Worm (Caenorhabditis elegans) whole organism, L1 larva: Measurements from ENCODE around the gene F44E2.9.
A peak's percentile ranks its signal among the peaks of the same experiment; 100 is the strongest.

Experiments
- C04F5.9 ChIP-seq: sonication (generic microtip); optimal IDR thresholded peaks from 2 replicates; lab custom pipeline; 2016; ENCODE audit warnings: missing genetic modification characterization, missing compliant biosample characterization
- C34B4.2 ChIP-seq: sonication (generic microtip); optimal IDR thresholded peaks from 2 replicates; lab custom pipeline; 2017; ENCODE audit warnings: mild to moderate bottlenecking, missing genetic modification characterization, missing compliant biosample characterization
- F16B12.6 ChIP-seq: fragments of 150-350 bp; optimal IDR thresholded peaks from 2 replicates; lab custom pipeline; 2014; ENCODE audit warnings: missing biosample characterization, missing genetic modification characterization
- Y116A8C.19 ChIP-seq: sonication (generic microtip); optimal IDR thresholded peaks from 2 replicates; lab custom pipeline; 2016; ENCODE audit warnings: missing compliant biosample characterization, missing genetic modification characterization, borderline replicate concordance
- alr-1 ChIP-seq: fragments of 200-800 bp; sonication (Bioruptor generic); optimal IDR thresholded peaks from 2 replicates; lab custom pipeline; 2018; ENCODE audit warnings: borderline replicate concordance, mild to moderate bottlenecking, missing genetic modification characterization, missing compliant biosample characterization
- aly-2 ChIP-seq: fragments of 150-350 bp; optimal IDR thresholded peaks from 2 replicates; lab custom pipeline; 2014; ENCODE audit warnings: missing biosample characterization, missing genetic modification characterization
- ama-1 ChIP-seq: fragments of 150-350 bp; optimal IDR thresholded peaks from 2 replicates; lab custom pipeline; 2014
- ceh-63 ChIP-seq: fragments of 200-800 bp; sonication (Bioruptor generic); optimal IDR thresholded peaks from 2 replicates; lab custom pipeline; 2018; ENCODE audit warnings: mild to moderate bottlenecking, missing genetic modification characterization, missing compliant biosample characterization
- ceh-8 ChIP-seq: fragments of 200-800 bp; sonication (Bioruptor generic); optimal IDR thresholded peaks from 2 replicates; lab custom pipeline; 2018; ENCODE audit warnings: mild to moderate bottlenecking, missing genetic modification characterization, moderate library complexity, missing compliant biosample characterization
- ceh-82 ChIP-seq, 3 experiments: fragments of 150-350 bp in 1 of 3; sonication (generic microtip) in 2 of 3; optimal IDR thresholded peaks; 2 replicates each; lab custom pipeline; 2014 to 2017; ENCODE audit warnings: missing biosample characterization in 3 of 3, missing genetic modification characterization in 3 of 3
- ceh-90 ChIP-seq: sonication (generic microtip); optimal IDR thresholded peaks from 2 replicates; lab custom pipeline; 2016; ENCODE audit warnings: missing genetic modification characterization, missing compliant biosample characterization
- ces-1 ChIP-seq: fragments of 150-350 bp; optimal IDR thresholded peaks from 2 replicates; lab custom pipeline; 2014; ENCODE audit warnings: missing biosample characterization, missing genetic modification reagents, missing genetic modification characterization
- efl-1 ChIP-seq, 4 experiments: fragments of 150-350 bp; optimal IDR thresholded peaks in 3 of 4; peaks in 1 of 4; 1 replicate in 1 of 4; 2 replicates in 3 of 4; lab custom pipeline; 2014; ENCODE audit warnings: missing biosample characterization in 2 of 4, missing genetic modification characterization in 2 of 4, missing genetic modification reagents in 2 of 4
- egl-13 ChIP-seq: sonication (generic microtip); optimal IDR thresholded peaks from 2 replicates; lab custom pipeline; 2016; ENCODE audit warnings: missing genotype, missing genetic modification reagents, missing genetic modification characterization, missing compliant biosample characterization
- ets-5 ChIP-seq: fragments of 200-800 bp; sonication (Bioruptor generic); IDR thresholded peaks from 2 replicates; pipeline ENCODE4 v1.3.6; 2022; ENCODE audit warnings: missing genetic modification characterization, missing compliant biosample characterization
- fkh-10 ChIP-seq: sonication (generic microtip); optimal IDR thresholded peaks from 2 replicates; lab custom pipeline; 2017; ENCODE audit warnings: missing biosample characterization, missing genetic modification reagents, missing genetic modification characterization
- fkh-8 ChIP-seq: sonication (generic microtip); optimal IDR thresholded peaks from 2 replicates; lab custom pipeline; 2016; ENCODE audit warnings: mild to moderate bottlenecking, missing genetic modification characterization, missing compliant biosample characterization
- fos-1 ChIP-seq: fragments of 150-350 bp; optimal IDR thresholded peaks from 2 replicates; lab custom pipeline; 2014; ENCODE audit warnings: missing biosample characterization, missing genetic modification characterization
- grh-1 ChIP-seq: fragments of 200-800 bp; sonication (Bioruptor generic); IDR thresholded peaks from 2 replicates; pipeline ENCODE4 v1.3.6; 2022; ENCODE audit warnings: missing genetic modification reagents, missing genetic modification characterization, missing compliant biosample characterization
- hpl-2 ChIP-seq: fragments of 150-350 bp; optimal IDR thresholded peaks from 2 replicates; lab custom pipeline; 2014; ENCODE audit warnings: missing biosample characterization, missing genetic modification reagents, missing genetic modification characterization
- irx-1 ChIP-seq: sonication (generic microtip); optimal IDR thresholded peaks from 2 replicates; lab custom pipeline; 2016; ENCODE audit warnings: missing genetic modification characterization, missing compliant biosample characterization
- isw-1 ChIP-seq: fragments of 200-800 bp; sonication (Bioruptor generic); IDR thresholded peaks from 2 replicates; pipeline ENCODE4 v1.3.6; 2022; ENCODE audit warnings: missing genetic modification characterization, missing compliant biosample characterization
- jun-1 ChIP-seq: fragments of 150-350 bp; optimal IDR thresholded peaks from 2 replicates; lab custom pipeline; 2014; ENCODE audit warnings: missing biosample characterization, missing genetic modification reagents, missing genetic modification characterization
- lin-14 ChIP-seq: fragments of 200-800 bp; sonication (Bioruptor generic); optimal IDR thresholded peaks from 2 replicates; lab custom pipeline; 2018; ENCODE audit warnings: mild to moderate bottlenecking, missing genetic modification characterization, moderate library complexity, missing compliant biosample characterization
- lin-39 ChIP-seq: fragments of 150-350 bp; optimal IDR thresholded peaks from 2 replicates; lab custom pipeline; 2014; ENCODE audit warnings: missing biosample characterization, missing genetic modification reagents, missing genetic modification characterization
- mep-1 ChIP-seq: fragments of 150-350 bp; optimal IDR thresholded peaks from 2 replicates; lab custom pipeline; 2014; ENCODE audit warnings: missing biosample characterization, missing genetic modification characterization
- nhr-20 ChIP-seq: sonication (generic microtip); optimal IDR thresholded peaks from 2 replicates; lab custom pipeline; 2016; ENCODE audit warnings: mild to moderate bottlenecking, missing genetic modification characterization, missing compliant biosample characterization
- nhr-71 ChIP-seq: sonication (generic microtip); optimal IDR thresholded peaks from 2 replicates; lab custom pipeline; 2016; ENCODE audit warnings: mild to moderate bottlenecking, missing genetic modification characterization, moderate library complexity, missing compliant biosample characterization
- nhr-76 ChIP-seq: sonication (generic microtip); optimal IDR thresholded peaks from 2 replicates; lab custom pipeline; 2017; ENCODE audit warnings: missing biosample characterization, missing genetic modification characterization
- nhr-85 ChIP-seq: sonication (generic microtip); peaks from one replicate; lab custom pipeline; 2016; ENCODE audit warnings: missing genetic modification characterization, inconsistent platforms, missing compliant biosample characterization
- nhr-90 ChIP-seq: sonication (generic microtip); optimal IDR thresholded peaks from 2 replicates; lab custom pipeline; 2016; ENCODE audit warnings: mild to moderate bottlenecking, missing genetic modification characterization, missing compliant biosample characterization; ENCODE audit not compliant: poor library complexity
- pag-3 ChIP-seq: sonication (generic microtip); optimal IDR thresholded peaks from 2 replicates; lab custom pipeline; 2017; ENCODE audit warnings: missing genetic modification characterization, mild to moderate bottlenecking, missing compliant biosample characterization, antibody characterized with exemption, borderline replicate concordance; ENCODE audit not compliant: insufficient read depth
- pqm-1 ChIP-seq: sonication (generic microtip); optimal IDR thresholded peaks from 3 replicates; lab custom pipeline; 2017; ENCODE audit warnings: missing biosample characterization, missing genetic modification characterization
- skn-1 ChIP-seq: fragments of 150-350 bp; optimal IDR thresholded peaks from 2 replicates; lab custom pipeline; 2014; ENCODE audit warnings: missing biosample characterization, missing genetic modification characterization
- snu-23 ChIP-seq: sonication (generic microtip); optimal IDR thresholded peaks from 2 replicates; lab custom pipeline; 2016; ENCODE audit warnings: missing genetic modification characterization, missing compliant biosample characterization
- sox-4 ChIP-seq: sonication (generic microtip); optimal IDR thresholded peaks from 2 replicates; lab custom pipeline; 2016; ENCODE audit warnings: missing genetic modification characterization, missing compliant biosample characterization
- swsn-7 ChIP-seq: sonication (generic microtip); optimal IDR thresholded peaks from 2 replicates; lab custom pipeline; 2016; ENCODE audit warnings: missing genetic modification characterization, missing compliant biosample characterization
- tbx-2 ChIP-seq: sonication (generic microtip); optimal IDR thresholded peaks from 2 replicates; lab custom pipeline; 2016; ENCODE audit warnings: missing genetic modification characterization, missing compliant biosample characterization
- tlp-1 ChIP-seq: fragments of 150-350 bp; optimal IDR thresholded peaks from 2 replicates; lab custom pipeline; 2014; ENCODE audit warnings: missing biosample characterization, missing genetic modification characterization
- unc-130 ChIP-seq: fragments of 150-350 bp; optimal IDR thresholded peaks from 2 replicates; lab custom pipeline; 2017; ENCODE audit warnings: missing biosample characterization, missing genetic modification characterization, inconsistent platforms
- unc-62 ChIP-seq: fragments of 150-350 bp; optimal IDR thresholded peaks from 2 replicates; lab custom pipeline; 2014; ENCODE audit warnings: missing biosample characterization, missing genetic modification reagents, missing genetic modification characterization
- xbp-1 ChIP-seq: sonication (generic microtip); optimal IDR thresholded peaks from 2 replicates; lab custom pipeline; 2016; ENCODE audit warnings: missing genetic modification characterization, missing compliant biosample characterization
- zip-4 ChIP-seq: fragments of 200-800 bp; sonication (Bioruptor generic); optimal IDR thresholded peaks from 2 replicates; lab custom pipeline; 2018; ENCODE audit warnings: mild to moderate bottlenecking, missing genetic modification characterization, moderate library complexity, missing compliant biosample characterization
- ztf-11 ChIP-seq, 2 experiments: sonication (generic microtip); optimal IDR thresholded peaks; 2 replicates each; lab custom pipeline; 2016 to 2017; ENCODE audit warnings: missing genetic modification characterization in 2 of 2, missing biosample characterization in 1 of 2, missing compliant biosample characterization in 1 of 2

Gene F44E2.9

DNA sequence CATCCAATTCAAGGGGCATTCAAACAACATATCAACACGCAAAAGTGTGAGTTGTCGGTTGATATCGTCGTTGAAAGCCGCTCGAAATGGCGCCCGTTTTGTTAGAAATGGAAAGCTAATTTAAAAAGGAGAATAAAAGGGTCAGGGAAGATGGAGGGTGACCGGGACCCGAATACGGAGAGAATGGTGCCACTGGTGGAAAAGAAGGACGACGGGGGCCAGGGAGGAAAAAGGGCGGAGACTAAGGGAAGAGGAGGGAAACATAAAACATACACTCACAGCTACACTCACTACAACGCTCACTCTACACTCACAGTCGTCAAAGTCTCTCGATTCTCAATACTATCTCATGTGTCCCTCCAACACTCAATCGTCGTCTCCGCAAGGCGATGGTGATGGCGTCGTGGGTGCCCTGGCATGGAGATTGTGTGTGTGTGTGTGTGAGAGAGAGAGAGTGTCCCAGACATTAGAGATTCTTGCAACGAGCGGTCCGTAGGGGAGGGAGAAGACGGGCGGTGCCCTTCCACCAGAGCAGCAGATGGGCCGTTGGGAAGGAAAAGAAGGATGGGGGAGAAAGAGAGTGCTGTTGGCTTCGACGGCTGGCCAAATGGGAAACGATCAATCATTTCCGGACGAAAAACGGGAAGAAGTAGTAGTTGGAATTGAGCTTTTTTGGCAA is 23.8 kb upstream of the F44E2.9 start (continued):
- peak; percentile 21 for TF ChIP-seq F16B12.6 (tag; lab: Kevin White, UChicago)
- TF ChIP-seq sox-4: peak; percentile 13
- no peak for TF ChIP-seq tlp-1
- no peak for TF ChIP-seq grh-1 (GFP tag; lab: Robert Waterston, UW)
- TF ChIP-seq fkh-8 (tag; lab: Kevin White, UChicago): peak; percentile 81
- no peak for TF ChIP-seq ets-5 (GFP tag; lab: Robert Waterston, UW)
- TF ChIP-seq hpl-2: no peak
- TF ChIP-seq fkh-10 (GFP tag; lab: Kevin White, UChicago): peak; percentile 70
- peak; percentile 70 for TF ChIP-seq lin-39
- TF ChIP-seq unc-130 (tag; lab: Kevin White, UChicago): no peak
- peak; percentile 84 for TF ChIP-seq tbx-2 (tag; lab: Kevin White, UChicago)
- peak; percentile 88 for TF ChIP-seq swsn-7 (tag; lab: Kevin White, UChicago)
- TF ChIP-seq zip-4: no peak
- no peak for TF ChIP-seq ces-1 (GFP tag; lab: Kevin White, UChicago)
- TF ChIP-seq nhr-20 (tag; lab: Kevin White, UChicago): peak; percentile 79
- no peak for TF ChIP-seq Y116A8C.19 (tag; lab: Kevin White, UChicago)
- peak; percentile 94 for TF ChIP-seq snu-23 (GFP tag; lab: Kevin White, UChicago)
- TF ChIP-seq nhr-85 (tag; lab: Kevin White, UChicago): peak; percentile 80
- TF ChIP-seq isw-1 (GFP tag; lab: Robert Waterston, UW): peak; percentile 62
- TF ChIP-seq egl-13 (tag; lab: Kevin White, UChicago): peak; percentile 61
- TF ChIP-seq ceh-90 (tag; lab: Kevin White, UChicago): no peak
- no peak for TF ChIP-seq pag-3 (tag; lab: Kevin White, UChicago)
- peak; percentile 66 for TF ChIP-seq jun-1 (tag; lab: Kevin White, UChicago)
- no peak for TF ChIP-seq ceh-63 (GFP tag; lab: Kevin White, UChicago)
- TF ChIP-seq ama-1 (lab: Kevin White, UChicago): peak; percentile 71
- TF ChIP-seq efl-1 (optimal IDR thresholded peaks at IDR 0.05; lab: Kevin White, UChicago): peak; percentile 75 to 76
- TF ChIP-seq efl-1 (GFP tag; optimal IDR thresholded peaks at IDR 0.05 in 1 of 2; lab: Kevin White, UChicago): peak; percentile 25 to 94
- TF ChIP-seq nhr-71 (tag; lab: Kevin White, UChicago): peak; percentile 92
- TF ChIP-seq nhr-90 (tag; lab: Kevin White, UChicago): no peak
- TF ChIP-seq skn-1 (tag; lab: Kevin White, UChicago): no peak
- TF ChIP-seq fos-1 (tag; lab: Kevin White, UChicago): peak; percentile 72
- TF ChIP-seq lin-14: peak; percentile 97
- peak; percentile 71 to 84 (median 74) for TF ChIP-seq ceh-82 (tag; optimal IDR thresholded peaks at IDR 0.05; lab: Kevin White, UChicago)
- TF ChIP-seq aly-2: peak; percentile 28
- TF ChIP-seq nhr-76 (tag; lab: Kevin White, UChicago): no peak
- TF ChIP-seq pqm-1: no peak
- TF ChIP-seq irx-1 (tag; lab: Kevin White, UChicago): peak; percentile 54
- no peak for TF ChIP-seq unc-62 (GFP tag; lab: Kevin White, UChicago)
- TF ChIP-seq alr-1 (tag; lab: Kevin White, UChicago): no peak
- peak; percentile 57 for TF ChIP-seq mep-1
- peak; percentile 59 for TF ChIP-seq C34B4.2 (tag; lab: Kevin White, UChicago)
- TF ChIP-seq xbp-1 (tag; lab: Kevin White, UChicago): peak; percentile 66
- peak; percentile 59 for TF ChIP-seq C04F5.9 (tag; lab: Kevin White, UChicago)
- peak in 1 of 2 experiments; percentile 82 for TF ChIP-seq ztf-11 (tag; optimal IDR thresholded peaks at IDR 0.05; lab: Kevin White, UChicago)
- TF ChIP-seq ceh-8 (GFP tag; lab: Kevin White, UChicago): no peak
